Worm (Caenorhabditis elegans) whole organism, L1 larva: ENCODE measurements around the gene C05C10.7.

ENCODE experiments used
- C16A3.4 ChIP-seq: fragments of 150-350 bp; optimal IDR thresholded peaks from 2 replicates; lab custom pipeline; 2014; ENCODE audit warnings: missing biosample characterization, missing genetic modification characterization
- Y116A8C.19 ChIP-seq: sonication (generic microtip); optimal IDR thresholded peaks from 2 replicates; lab custom pipeline; 2016; ENCODE audit warnings: missing compliant biosample characterization, missing genetic modification characterization, borderline replicate concordance
- aha-1 ChIP-seq: fragments of 150-350 bp; optimal IDR thresholded peaks from 2 replicates; lab custom pipeline; 2014; ENCODE audit warnings: missing biosample characterization, missing genetic modification characterization
- alr-1 ChIP-seq: fragments of 200-800 bp; sonication (Bioruptor generic); optimal IDR thresholded peaks from 2 replicates; lab custom pipeline; 2018; ENCODE audit warnings: borderline replicate concordance, mild to moderate bottlenecking, missing genetic modification characterization, missing compliant biosample characterization
- aly-2 ChIP-seq: fragments of 150-350 bp; optimal IDR thresholded peaks from 2 replicates; lab custom pipeline; 2014; ENCODE audit warnings: missing biosample characterization, missing genetic modification characterization
- ceh-63 ChIP-seq: fragments of 200-800 bp; sonication (Bioruptor generic); optimal IDR thresholded peaks from 2 replicates; lab custom pipeline; 2018; ENCODE audit warnings: mild to moderate bottlenecking, missing genetic modification characterization, missing compliant biosample characterization
- ceh-8 ChIP-seq: fragments of 200-800 bp; sonication (Bioruptor generic); optimal IDR thresholded peaks from 2 replicates; lab custom pipeline; 2018; ENCODE audit warnings: mild to moderate bottlenecking, missing genetic modification characterization, moderate library complexity, missing compliant biosample characterization
- ceh-82 ChIP-seq, 3 experiments: fragments of 150-350 bp in 1 of 3; sonication (generic microtip) in 2 of 3; optimal IDR thresholded peaks; 2 replicates each; lab custom pipeline; 2014 to 2017; ENCODE audit warnings: missing biosample characterization in 3 of 3, missing genetic modification characterization in 3 of 3
- egl-13 ChIP-seq: sonication (generic microtip); optimal IDR thresholded peaks from 2 replicates; lab custom pipeline; 2016; ENCODE audit warnings: missing genotype, missing genetic modification reagents, missing genetic modification characterization, missing compliant biosample characterization
- egl-27 ChIP-seq, 2 experiments: fragments of 150-350 bp in 1 of 2; sonication (generic microtip); optimal IDR thresholded peaks; 3 replicates each; lab custom pipeline; 2017 to 2018; ENCODE audit warnings: missing biosample characterization in 2 of 2, missing genetic modification characterization in 2 of 2, missing genetic modification reagents in 2 of 2
- elt-2 ChIP-seq: sonication (generic microtip); optimal IDR thresholded peaks from 2 replicates; lab custom pipeline; 2016; ENCODE audit warnings: missing genetic modification characterization, mild to moderate bottlenecking, inconsistent platforms, missing compliant biosample characterization, missing genetic modification reagents
- elt-3 ChIP-seq, 6 experiments: fragments of 150-350 bp in 1 of 6; sonication (generic microtip); optimal IDR thresholded peaks; 2 replicates each; lab custom pipeline; 2017 to 2018; ENCODE audit warnings: missing biosample characterization in 6 of 6, missing genetic modification characterization in 6 of 6, inconsistent platforms in 1 of 6
- ets-5 ChIP-seq: fragments of 200-800 bp; sonication (Bioruptor generic); IDR thresholded peaks from 2 replicates; pipeline ENCODE4 v1.3.6; 2022; ENCODE audit warnings: missing genetic modification characterization, missing compliant biosample characterization
- fkh-10 ChIP-seq: sonication (generic microtip); optimal IDR thresholded peaks from 2 replicates; lab custom pipeline; 2017; ENCODE audit warnings: missing biosample characterization, missing genetic modification reagents, missing genetic modification characterization
- fkh-8 ChIP-seq: sonication (generic microtip); optimal IDR thresholded peaks from 2 replicates; lab custom pipeline; 2016; ENCODE audit warnings: mild to moderate bottlenecking, missing genetic modification characterization, missing compliant biosample characterization
- fos-1 ChIP-seq: fragments of 150-350 bp; optimal IDR thresholded peaks from 2 replicates; lab custom pipeline; 2014; ENCODE audit warnings: missing biosample characterization, missing genetic modification characterization
- grh-1 ChIP-seq: fragments of 200-800 bp; sonication (Bioruptor generic); IDR thresholded peaks from 2 replicates; pipeline ENCODE4 v1.3.6; 2022; ENCODE audit warnings: missing genetic modification reagents, missing genetic modification characterization, missing compliant biosample characterization
- hlh-17 ChIP-seq: fragments of 200-800 bp; sonication (Bioruptor generic); optimal IDR thresholded peaks from 2 replicates; lab custom pipeline; 2018; ENCODE audit warnings: missing genetic modification characterization, mild to moderate bottlenecking, missing compliant biosample characterization, moderate library complexity, borderline replicate concordance
- hlh-4 ChIP-seq: sonication (generic microtip); optimal IDR thresholded peaks from 2 replicates; lab custom pipeline; 2016; ENCODE audit warnings: mild to moderate bottlenecking, missing genetic modification characterization, missing compliant biosample characterization
- irx-1 ChIP-seq: sonication (generic microtip); optimal IDR thresholded peaks from 2 replicates; lab custom pipeline; 2016; ENCODE audit warnings: missing genetic modification characterization, missing compliant biosample characterization
- nhr-19 ChIP-seq: fragments of 200-800 bp; sonication (Bioruptor generic); conservative IDR thresholded peaks from 2 replicates; pipeline ENCODE4 v1.3.6; 2022; ENCODE audit warnings: missing genetic modification characterization, missing compliant biosample characterization
- nhr-237 ChIP-seq: fragments of 150-350 bp; optimal IDR thresholded peaks from 2 replicates; lab custom pipeline; 2014; ENCODE audit warnings: missing biosample characterization, missing genetic modification characterization
- nhr-28 ChIP-seq: fragments of 150-350 bp; optimal IDR thresholded peaks from 2 replicates; lab custom pipeline; 2014; ENCODE audit warnings: missing biosample characterization, missing genetic modification characterization
- nhr-71 ChIP-seq: sonication (generic microtip); optimal IDR thresholded peaks from 2 replicates; lab custom pipeline; 2016; ENCODE audit warnings: mild to moderate bottlenecking, missing genetic modification characterization, moderate library complexity, missing compliant biosample characterization
- nhr-76 ChIP-seq: sonication (generic microtip); optimal IDR thresholded peaks from 2 replicates; lab custom pipeline; 2017; ENCODE audit warnings: missing biosample characterization, missing genetic modification characterization
- nhr-77 ChIP-seq: fragments of 150-350 bp; optimal IDR thresholded peaks from 2 replicates; lab custom pipeline; 2014; ENCODE audit warnings: missing biosample characterization, missing genetic modification characterization
- nhr-85 ChIP-seq: sonication (generic microtip); peaks from one replicate; lab custom pipeline; 2016; ENCODE audit warnings: missing genetic modification characterization, inconsistent platforms, missing compliant biosample characterization
- pag-3 ChIP-seq: sonication (generic microtip); optimal IDR thresholded peaks from 2 replicates; lab custom pipeline; 2017; ENCODE audit warnings: missing genetic modification characterization, mild to moderate bottlenecking, missing compliant biosample characterization, antibody characterized with exemption, borderline replicate concordance; ENCODE audit not compliant: insufficient read depth
- rnt-1 ChIP-seq: sonication (generic microtip); optimal IDR thresholded peaks from 2 replicates; lab custom pipeline; 2016; ENCODE audit warnings: mild to moderate bottlenecking, missing genetic modification characterization, moderate library complexity, missing compliant biosample characterization
- skn-1 ChIP-seq: fragments of 150-350 bp; optimal IDR thresholded peaks from 2 replicates; lab custom pipeline; 2014; ENCODE audit warnings: missing biosample characterization, missing genetic modification characterization
- snu-23 ChIP-seq: sonication (generic microtip); optimal IDR thresholded peaks from 2 replicates; lab custom pipeline; 2016; ENCODE audit warnings: missing genetic modification characterization, missing compliant biosample characterization
- sptf-1 ChIP-seq: fragments of 150-350 bp; optimal IDR thresholded peaks from 2 replicates; lab custom pipeline; 2014; ENCODE audit warnings: missing biosample characterization, missing genetic modification characterization
- swsn-7 ChIP-seq: sonication (generic microtip); optimal IDR thresholded peaks from 2 replicates; lab custom pipeline; 2016; ENCODE audit warnings: missing genetic modification characterization, missing compliant biosample characterization
- vab-15 ChIP-seq: sonication (generic microtip); optimal IDR thresholded peaks from 2 replicates; lab custom pipeline; 2017; ENCODE audit warnings: missing genotype, mild to moderate bottlenecking, missing genetic modification characterization, missing compliant biosample characterization
- xbp-1 ChIP-seq: sonication (generic microtip); optimal IDR thresholded peaks from 2 replicates; lab custom pipeline; 2016; ENCODE audit warnings: missing genetic modification characterization, missing compliant biosample characterization

Gene C05C10.7

DNA sequence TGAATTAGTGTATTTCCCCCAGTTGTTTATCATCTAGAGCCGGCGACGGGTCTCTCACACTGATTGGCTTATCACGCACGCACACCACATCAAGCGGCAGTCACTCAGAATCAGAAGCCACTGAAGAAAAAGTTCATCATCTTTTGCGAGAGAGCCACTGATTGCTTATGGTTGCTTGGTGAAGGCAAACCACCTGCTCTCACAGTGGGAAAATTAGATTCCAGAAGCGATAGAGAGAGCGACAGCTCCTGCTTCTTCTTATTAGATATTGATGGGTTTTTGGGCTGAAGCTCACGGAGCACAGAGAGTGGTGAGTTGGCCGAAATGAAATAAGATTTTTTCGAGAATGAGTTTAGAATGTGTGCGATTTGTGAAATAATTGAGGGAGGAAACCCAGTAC, 17.3 kb upstream of the C05C10.7 start:
- no peak for TF ChIP-seq egl-27 (tag; optimal IDR thresholded peaks at IDR 0.05; lab: Kevin White, UChicago)
- TF ChIP-seq fkh-8 (tag; lab: Kevin White, UChicago): peak; percentile 36

DNA sequence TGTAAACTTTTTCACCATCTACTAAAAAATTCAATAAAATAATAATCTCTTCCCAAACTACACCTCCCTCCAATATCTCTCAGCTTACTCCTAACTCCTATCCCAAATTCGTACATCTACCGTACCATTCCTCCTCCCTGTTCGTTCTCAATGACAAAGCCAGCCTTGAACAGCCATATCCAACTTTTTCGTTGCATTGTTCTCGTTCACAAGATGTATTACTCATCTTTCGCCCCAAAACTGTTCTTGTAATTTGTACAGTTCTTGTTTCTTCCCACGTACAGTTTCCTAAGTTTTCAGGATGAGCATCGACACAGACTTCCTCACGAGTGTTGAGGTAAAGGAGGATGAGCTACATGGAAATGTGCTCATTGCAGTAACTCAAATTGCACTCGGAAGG, 16.1 kb upstream of the C05C10.7 start, which contains the start of gene egl-43:
TSS of gene egl-43 (plus strand) at position 301 of the 400 bp plus-strand sequence.
- TF ChIP-seq nhr-19 (GFP tag; lab: Robert Waterston, UW) (no peak), ceh-63 (GFP tag; lab: Kevin White, UChicago) (no peak), pag-3 (tag; lab: Kevin White, UChicago) (no peak), ets-5 (GFP tag; lab: Robert Waterston, UW) (no peak), ceh-8 (no peak), grh-1 (GFP tag; lab: Robert Waterston, UW) (no peak), sptf-1 (tag; lab: Kevin White, UChicago) (no peak), nhr-71 (no peak)

DNA sequence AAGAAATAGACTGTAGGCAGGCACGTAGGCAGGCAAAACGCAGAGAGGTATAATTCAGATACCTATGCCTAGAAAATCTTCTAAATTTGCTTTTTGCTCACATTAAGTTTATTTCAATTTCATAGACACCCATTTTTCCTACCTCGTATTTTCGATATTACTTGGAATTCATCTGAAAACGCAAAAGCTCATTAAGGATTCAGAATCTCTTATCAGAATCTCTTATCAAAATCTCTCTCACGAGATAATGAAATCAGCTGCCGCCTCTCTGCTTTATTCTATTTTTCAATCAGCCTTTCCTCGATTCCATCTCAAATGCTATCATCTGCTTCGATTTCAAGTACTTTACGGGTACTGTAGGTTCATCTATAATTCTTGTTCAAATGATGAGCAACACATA, 13.1 kb upstream of the C05C10.7 start:
- TF ChIP-seq ceh-82 (tag; optimal IDR thresholded peaks at IDR 0.05; lab: Kevin White, UChicago) (no peak), rnt-1 (tag; lab: Kevin White, UChicago) (no peak), C16A3.4 (tag; lab: Kevin White, UChicago) (no peak), nhr-28 (tag; lab: Kevin White, UChicago) (no peak), nhr-71 (peak; percentile 17), fos-1 (tag; lab: Kevin White, UChicago) (no peak), egl-13 (tag; lab: Kevin White, UChicago) (no peak), xbp-1 (no peak), nhr-77 (tag; lab: Kevin White, UChicago) (no peak), sptf-1 (tag; lab: Kevin White, UChicago) (no peak), hlh-17 (GFP tag; lab: Kevin White, UChicago) (no peak), alr-1 (tag; lab: Kevin White, UChicago) (no peak), hlh-4 (tag; lab: Kevin White, UChicago) (peak; percentile 62), nhr-85 (no peak), irx-1 (tag; lab: Kevin White, UChicago) (no peak), nhr-76 (tag; lab: Kevin White, UChicago) (no peak), elt-3 (tag; optimal IDR thresholded peaks at IDR 0.05; lab: Kevin White, UChicago) (no peak), fkh-8 (tag; lab: Kevin White, UChicago) (peak; percentile 53), elt-2 (tag; lab: Kevin White, UChicago) (no peak)

DNA sequence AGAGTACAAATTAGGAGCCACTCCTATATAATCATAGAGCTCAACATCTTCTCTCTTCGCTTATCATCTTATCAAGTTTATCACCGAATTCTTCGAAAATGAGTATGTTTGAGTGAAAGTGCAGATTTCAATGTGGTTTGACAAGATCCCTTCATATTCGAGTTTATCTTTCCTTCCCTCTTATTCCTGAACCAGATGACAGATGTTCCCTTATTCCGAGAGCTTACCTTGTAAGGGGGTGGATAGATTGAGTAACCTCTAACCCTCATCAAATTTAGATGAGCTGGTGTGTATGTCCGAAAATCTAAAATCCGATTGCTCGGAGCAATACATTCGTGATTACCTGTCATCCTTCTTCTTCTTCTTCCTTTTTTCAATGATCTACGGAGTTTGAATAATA, 9.9 kb upstream of the C05C10.7 start:
- no peak for TF ChIP-seq egl-27 (tag; optimal IDR thresholded peaks at IDR 0.05; lab: Kevin White, UChicago)
- no peak for TF ChIP-seq vab-15
- TF ChIP-seq grh-1 (GFP tag; lab: Robert Waterston, UW): no peak
- TF ChIP-seq ceh-8: no peak
- TF ChIP-seq fkh-10: no peak
- no peak for TF ChIP-seq skn-1 (tag; lab: Kevin White, UChicago)
- no peak for TF ChIP-seq swsn-7 (tag; lab: Kevin White, UChicago)
- no peak for TF ChIP-seq snu-23 (GFP tag; lab: Kevin White, UChicago)
- TF ChIP-seq aly-2 (tag; lab: Kevin White, UChicago): no peak
- no peak for TF ChIP-seq nhr-237 (tag; lab: Kevin White, UChicago)
- no peak for TF ChIP-seq aha-1 (tag; lab: Kevin White, UChicago)
- TF ChIP-seq Y116A8C.19 (tag; lab: Kevin White, UChicago): no peak
- TF ChIP-seq nhr-85: no peak
- TF ChIP-seq, all 84 proteins: peak for 0
